Worm (Caenorhabditis elegans) whole organism, mixed stage, embryonic: Measurements from ENCODE around the gene C53B7.2.

Experiments used
- M03D4.4 ChIP-seq: sonication (generic microtip); optimal IDR thresholded peaks from 2 replicates; lab custom pipeline; 2017; ENCODE audit warnings: mild to moderate bottlenecking, missing genetic modification characterization, missing compliant biosample characterization
- bed-3 ChIP-seq: fragments of 200-800 bp; sonication (Bioruptor generic); optimal IDR thresholded peaks from 3 replicates; lab custom pipeline; 2018; ENCODE audit warnings: mild to moderate bottlenecking, missing genetic modification characterization, moderate library complexity, missing compliant biosample characterization
- blmp-1 ChIP-seq: fragments of 150-350 bp; optimal IDR thresholded peaks from 2 replicates; lab custom pipeline; 2014; ENCODE audit warnings: missing biosample characterization, missing genetic modification characterization
- ceh-39 ChIP-seq: fragments of 150-350 bp; optimal IDR thresholded peaks from 2 replicates; lab custom pipeline; 2014; ENCODE audit warnings: missing biosample characterization, missing genetic modification characterization
- ceh-83 ChIP-seq: fragments of 200-800 bp; sonication (Bioruptor generic); optimal IDR thresholded peaks from 2 replicates; lab custom pipeline; 2018; ENCODE audit warnings: mild to moderate bottlenecking, missing genetic modification characterization, missing compliant biosample characterization
- ces-1 ChIP-seq: fragments of 150-350 bp; optimal IDR thresholded peaks from 2 replicates; lab custom pipeline; 2014; ENCODE audit warnings: missing biosample characterization, missing genetic modification reagents, missing genetic modification characterization
- cnd-1 ChIP-seq: fragments of 200-800 bp; sonication (Bioruptor generic); optimal IDR thresholded peaks from 2 replicates; lab custom pipeline; 2018; ENCODE audit warnings: mild to moderate bottlenecking, missing genetic modification characterization, missing compliant biosample characterization
- drap-1 ChIP-seq: fragments of 200-800 bp; sonication (Bioruptor generic); optimal IDR thresholded peaks from 3 replicates; lab custom pipeline; 2018; ENCODE audit warnings: mild to moderate bottlenecking, missing genetic modification characterization, missing compliant biosample characterization
- elt-3 ChIP-seq: fragments of 150-350 bp; optimal IDR thresholded peaks from 2 replicates; lab custom pipeline; 2014; ENCODE audit warnings: missing biosample characterization, missing genetic modification characterization
- flh-1 ChIP-seq: fragments of 200-800 bp; sonication (Bioruptor generic); optimal IDR thresholded peaks from 2 replicates; lab custom pipeline; 2018; ENCODE audit warnings: mild to moderate bottlenecking, missing genetic modification characterization, moderate library complexity, missing compliant biosample characterization
- ham-2 ChIP-seq: fragments of 200-800 bp; sonication (Bioruptor generic); optimal IDR thresholded peaks from 2 replicates; lab custom pipeline; 2018; ENCODE audit warnings: mild to moderate bottlenecking, missing genetic modification characterization, missing compliant biosample characterization
- hlh-1 ChIP-seq: fragments of 150-350 bp; optimal IDR thresholded peaks from 2 replicates; lab custom pipeline; 2014; ENCODE audit warnings: missing biosample characterization, missing genetic modification reagents, missing genetic modification characterization
- lin-13 ChIP-seq: fragments of 150-350 bp; optimal IDR thresholded peaks from 2 replicates; lab custom pipeline; 2014; ENCODE audit warnings: missing biosample characterization, missing genetic modification characterization
- lin-32 ChIP-seq: fragments of 200-800 bp; sonication (Bioruptor generic); optimal IDR thresholded peaks from 2 replicates; lab custom pipeline; 2018; ENCODE audit warnings: mild to moderate bottlenecking, missing genetic modification characterization, missing compliant biosample characterization
- lsy-2 ChIP-seq: fragments of 150-350 bp; optimal IDR thresholded peaks from 2 replicates; lab custom pipeline; 2014; ENCODE audit warnings: missing biosample characterization, missing genetic modification characterization
- mab-5 ChIP-seq: fragments of 150-350 bp; optimal IDR thresholded peaks from 2 replicates; lab custom pipeline; 2014; ENCODE audit warnings: missing biosample characterization, missing genetic modification characterization
- mep-1 ChIP-seq: fragments of 150-350 bp; optimal IDR thresholded peaks from 2 replicates; lab custom pipeline; 2017; ENCODE audit warnings: missing biosample characterization, missing genetic modification reagents, missing genetic modification characterization, inconsistent platforms
- mls-2 ChIP-seq: sonication (generic microtip); optimal IDR thresholded peaks from 2 replicates; lab custom pipeline; 2016; ENCODE audit warnings: mild to moderate bottlenecking, missing genetic modification characterization, moderate library complexity, missing compliant biosample characterization
- nhr-12 ChIP-seq: fragments of 150-350 bp; optimal IDR thresholded peaks from 2 replicates; lab custom pipeline; 2014; ENCODE audit warnings: missing biosample characterization, missing genetic modification characterization
- nhr-2 ChIP-seq: fragments of 150-350 bp; optimal IDR thresholded peaks from 2 replicates; lab custom pipeline; 2014; ENCODE audit warnings: missing biosample characterization, missing genetic modification characterization
- nhr-237 ChIP-seq: fragments of 150-350 bp; optimal IDR thresholded peaks from 2 replicates; lab custom pipeline; 2014; ENCODE audit warnings: missing biosample characterization, missing genetic modification characterization
- nhr-76 ChIP-seq: sonication (generic microtip); optimal IDR thresholded peaks from 2 replicates; lab custom pipeline; 2017; ENCODE audit warnings: missing biosample characterization, missing genetic modification characterization
- pha-4 ChIP-seq: fragments of 150-350 bp; optimal IDR thresholded peaks from 2 replicates; lab custom pipeline; 2018; ENCODE audit warnings: missing biosample characterization, missing genetic modification reagents, missing genetic modification characterization
- sem-2 ChIP-seq: fragments of 200-800 bp; sonication (Bioruptor generic); optimal IDR thresholded peaks from 2 replicates; lab custom pipeline; 2018; ENCODE audit warnings: mild to moderate bottlenecking, missing genetic modification characterization, missing compliant biosample characterization
- snpc-4 ChIP-seq: fragments of 150-350 bp; optimal IDR thresholded peaks from 2 replicates; lab custom pipeline; 2014; ENCODE audit warnings: missing biosample characterization, missing genetic modification characterization
- sptf-1 ChIP-seq: sonication (generic microtip); optimal IDR thresholded peaks from 2 replicates; lab custom pipeline; 2017; ENCODE audit warnings: mild to moderate bottlenecking, missing genetic modification characterization, moderate library complexity, missing compliant biosample characterization
- tbx-8 ChIP-seq: fragments of 200-800 bp; sonication (Bioruptor generic); optimal IDR thresholded peaks from 2 replicates; lab custom pipeline; 2018; ENCODE audit warnings: mild to moderate bottlenecking, missing genetic modification characterization, moderate library complexity, missing compliant biosample characterization
- unc-120 ChIP-seq: sonication (generic microtip); optimal IDR thresholded peaks from 2 replicates; lab custom pipeline; 2017; ENCODE audit warnings: missing genetic modification characterization, missing compliant biosample characterization; ENCODE audit not compliant: poor library complexity, severe bottlenecking
- unc-39 ChIP-seq: fragments of 150-350 bp; optimal IDR thresholded peaks from 2 replicates; lab custom pipeline; 2014; ENCODE audit warnings: missing biosample characterization, missing genetic modification characterization
- unc-62 ChIP-seq: fragments of 150-350 bp; optimal IDR thresholded peaks from 2 replicates; lab custom pipeline; 2014; ENCODE audit warnings: missing biosample characterization, missing genetic modification reagents, missing genetic modification characterization
- ztf-11 ChIP-seq: fragments of 150-350 bp; optimal IDR thresholded peaks from 2 replicates; lab custom pipeline; 2014; ENCODE audit warnings: missing biosample characterization, missing genetic modification characterization

The C53B7.2 gene

DNA sequence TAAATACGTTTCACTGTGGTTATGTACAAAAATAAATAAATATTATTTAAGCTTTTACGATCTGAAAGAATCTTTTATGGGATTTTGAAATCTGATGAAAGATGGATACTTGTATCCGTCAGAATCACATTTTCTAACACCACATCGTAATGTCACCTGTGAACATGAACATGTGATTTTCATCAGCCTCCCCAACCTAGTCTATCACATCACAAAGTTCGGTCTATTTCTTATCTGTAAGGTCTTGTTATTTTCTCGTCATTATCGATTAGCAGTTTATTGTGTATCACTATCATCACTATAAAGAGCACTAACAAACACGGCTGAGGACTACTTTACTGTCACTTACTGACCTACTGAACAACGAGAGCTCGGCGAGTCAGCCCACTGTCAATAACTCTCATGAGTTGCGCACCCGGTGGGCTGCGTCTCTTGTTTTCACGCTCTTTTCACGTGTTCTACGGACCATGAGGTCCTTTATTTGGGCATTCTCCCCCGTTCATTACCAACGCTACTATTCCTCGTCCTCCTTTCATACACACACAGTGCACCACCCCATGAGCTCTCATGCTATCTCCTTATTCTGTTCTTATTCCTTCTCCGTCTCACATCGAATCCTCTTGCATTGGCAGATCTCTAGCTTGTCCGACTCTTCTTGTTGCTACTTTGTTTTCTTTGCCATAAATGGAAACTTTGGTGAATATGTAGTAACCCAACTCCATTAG is 38.7 kb upstream of the C53B7.2 start:
- peak; percentile 19 for TF ChIP-seq nhr-2 (tag; lab: Kevin White, UChicago)
- no peak for TF ChIP-seq unc-39 (tag; lab: Kevin White, UChicago)
- peak; percentile 22 for TF ChIP-seq drap-1
- peak; percentile 58 for TF ChIP-seq cnd-1 (tag; lab: Kevin White, UChicago)
- TF ChIP-seq ces-1 (GFP tag; lab: Kevin White, UChicago): no peak
- peak; percentile 61 for TF ChIP-seq mls-2

DNA sequence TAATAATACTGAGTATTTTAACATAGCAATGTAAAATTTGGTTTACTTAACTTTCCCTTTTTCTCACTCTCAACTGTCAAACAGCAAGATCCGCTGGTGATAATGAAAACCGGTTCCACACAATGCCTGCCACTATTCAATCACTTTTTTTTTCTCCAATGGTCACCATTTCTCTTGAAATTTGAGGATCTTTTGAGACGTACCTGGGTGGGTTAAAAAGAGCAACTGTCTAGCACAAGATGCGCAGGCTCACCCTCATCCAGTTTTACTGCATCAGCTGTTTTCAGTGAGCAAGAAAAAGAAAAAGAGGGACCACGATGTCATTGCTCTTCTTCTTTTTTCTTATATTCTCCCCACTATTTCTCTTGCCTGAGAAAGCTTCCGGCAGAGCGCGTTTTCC is 37.8 kb upstream of the C53B7.2 start:
- TF ChIP-seq hlh-1 (tag; lab: Kevin White, UChicago): peak; percentile 91
- peak; percentile 26 for TF ChIP-seq unc-120 (tag; lab: Kevin White, UChicago)
- no peak for TF ChIP-seq cnd-1 (tag; lab: Kevin White, UChicago)

DNA sequence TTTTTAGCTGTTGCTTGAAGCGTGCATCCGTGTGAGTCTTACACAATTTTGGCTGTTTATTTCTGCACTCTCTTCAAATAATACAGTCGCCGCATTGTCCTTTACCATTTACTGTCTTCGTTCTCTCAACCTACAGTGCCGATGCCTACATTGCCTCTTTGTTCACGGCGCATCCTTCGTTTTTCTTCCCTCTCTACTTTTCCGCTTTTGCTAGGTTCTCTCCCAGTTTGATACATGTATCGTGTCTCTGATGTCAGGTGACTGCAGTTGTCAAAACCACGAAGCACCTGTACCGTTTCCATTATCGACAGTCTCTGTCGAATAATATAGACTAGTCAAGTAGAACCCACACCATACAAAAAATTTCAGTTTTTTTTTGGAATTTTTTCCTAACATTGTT is 37.4 kb upstream of the C53B7.2 start:
- TF ChIP-seq ham-2 (GFP tag; lab: Kevin White, UChicago) (peak; percentile 25), sptf-1 (tag; lab: Kevin White, UChicago) (no peak)

DNA sequence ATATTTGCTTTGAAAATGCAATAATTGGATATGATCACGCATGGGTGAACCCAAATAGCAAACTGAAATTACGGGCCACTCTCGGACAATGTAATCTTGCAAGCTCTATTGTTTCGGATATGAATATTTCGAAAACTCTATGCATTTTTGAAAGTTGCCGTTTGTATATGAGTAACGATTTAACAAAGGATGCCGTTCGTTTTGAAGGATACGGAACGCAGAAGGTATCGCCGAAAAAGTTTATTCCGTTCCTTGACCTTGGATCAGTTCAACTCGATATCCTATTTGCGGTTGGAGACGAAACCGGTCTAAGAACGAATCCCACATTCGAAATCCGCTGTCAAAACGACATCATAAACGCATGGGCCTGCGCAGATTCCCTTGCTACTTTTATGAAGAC is 33.0 kb upstream of the C53B7.2 start:
- TF ChIP-seq elt-3 (tag; lab: Kevin White, UChicago) (no peak), mls-2 (no peak), ztf-11 (tag; lab: Kevin White, UChicago) (no peak), lsy-2 (tag; lab: Kevin White, UChicago) (no peak), ceh-83 (GFP tag; lab: Kevin White, UChicago) (no peak), unc-120 (tag; lab: Kevin White, UChicago) (no peak), snpc-4 (tag; lab: Kevin White, UChicago) (no peak), nhr-76 (tag; lab: Kevin White, UChicago) (no peak), tbx-8 (GFP tag; lab: Kevin White, UChicago) (no peak), cnd-1 (tag; lab: Kevin White, UChicago) (no peak), hlh-1 (tag; lab: Kevin White, UChicago) (no peak), ceh-39 (tag; lab: Kevin White, UChicago) (no peak), pha-4 (no peak), sem-2 (no peak), nhr-12 (tag; lab: Kevin White, UChicago) (no peak), unc-62 (GFP tag; lab: Kevin White, UChicago) (no peak), ham-2 (GFP tag; lab: Kevin White, UChicago) (no peak)

DNA sequence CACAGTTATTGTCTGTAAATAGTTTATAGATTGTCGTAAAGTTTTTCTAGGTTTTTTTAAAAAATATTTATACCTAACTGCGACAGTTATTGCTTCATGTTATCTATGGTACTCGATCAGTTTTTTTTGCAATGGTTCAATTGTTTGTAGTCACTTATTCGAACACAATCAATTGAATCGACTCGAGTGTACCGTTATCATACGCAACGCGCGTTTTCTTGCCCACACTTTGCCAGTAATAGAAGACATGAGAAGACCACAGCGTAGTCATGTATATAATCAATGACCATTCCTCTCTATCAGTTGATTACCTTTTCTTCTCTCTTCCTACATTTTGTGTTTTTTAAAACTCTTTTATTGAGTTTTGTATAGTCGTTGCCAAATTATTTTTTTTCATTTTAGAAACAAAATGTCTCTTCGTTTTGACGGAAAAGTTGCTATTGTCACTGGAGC is 28.0 kb upstream of the C53B7.2 start, which contains the start of gene dhs-28:
Gene dhs-28, plus strand, starts transcription at position 403 of the 453 bp plus-strand sequence.
- TF ChIP-seq mab-5 (tag; lab: Kevin White, UChicago) (no peak), lin-13 (tag; lab: Kevin White, UChicago) (no peak), sptf-1 (tag; lab: Kevin White, UChicago) (no peak), ztf-11 (tag; lab: Kevin White, UChicago) (no peak), ceh-39 (tag; lab: Kevin White, UChicago) (no peak), blmp-1 (no peak), ces-1 (GFP tag; lab: Kevin White, UChicago) (no peak), bed-3 (GFP tag; lab: Kevin White, UChicago) (no peak)

DNA sequence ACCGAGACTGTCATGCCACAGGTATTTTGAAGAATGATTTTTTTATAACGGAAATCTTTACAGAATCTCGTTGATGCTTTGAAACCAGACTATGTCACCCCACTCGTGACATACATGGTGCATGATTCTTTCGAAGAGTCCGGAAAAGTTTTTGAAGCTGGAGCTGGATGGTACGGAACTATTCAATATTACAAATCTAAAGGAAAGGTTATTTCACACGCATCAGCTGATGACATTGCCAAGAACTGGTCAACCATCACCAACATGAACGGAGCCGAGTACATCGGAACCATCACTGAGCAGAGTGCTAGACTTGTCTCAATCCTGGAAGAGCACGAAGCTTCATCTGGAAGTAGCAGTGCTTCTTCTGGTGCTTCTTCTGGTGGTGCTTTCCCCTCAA is 26.9 kb upstream of the C53B7.2 start:
- no peak for TF ChIP-seq bed-3 (GFP tag; lab: Kevin White, UChicago)
- TF ChIP-seq M03D4.4 (tag; lab: Kevin White, UChicago): no peak
- no peak for TF ChIP-seq ceh-39 (tag; lab: Kevin White, UChicago)
- no peak for TF ChIP-seq mab-5 (tag; lab: Kevin White, UChicago)
- no peak for TF ChIP-seq blmp-1
- TF ChIP-seq unc-62 (GFP tag; lab: Kevin White, UChicago): no peak
- TF ChIP-seq nhr-76 (tag; lab: Kevin White, UChicago): no peak
- no peak for TF ChIP-seq ztf-11 (tag; lab: Kevin White, UChicago)
- no peak for TF ChIP-seq ham-2 (GFP tag; lab: Kevin White, UChicago)
- TF ChIP-seq nhr-2 (tag; lab: Kevin White, UChicago): no peak
- no peak for TF ChIP-seq mep-1
- no peak for TF ChIP-seq ces-1 (GFP tag; lab: Kevin White, UChicago)
- no peak for TF ChIP-seq flh-1 (GFP tag; lab: Kevin White, UChicago)
- no peak for TF ChIP-seq nhr-237 (tag; lab: Kevin White, UChicago)
- no peak for TF ChIP-seq lin-32 (GFP tag; lab: Kevin White, UChicago)
- no peak for TF ChIP-seq nhr-12 (tag; lab: Kevin White, UChicago)
